Fruit fly (Drosophila melanogaster) whole organism, embryonic: Measurements from ENCODE around the gene Kr-h2.

Experiments used
- Abd-B ChIP-seq: fragments of 200-800 bp; sonication (Bioruptor generic); optimal IDR thresholded peaks from 2 replicates; lab custom pipeline; 2018; ENCODE audit warnings: missing biosample characterization, mild to moderate bottlenecking, missing genetic modification characterization, moderate library complexity
- Atf3 ChIP-seq: fragments of 200-800 bp; sonication (Bioruptor generic); optimal IDR thresholded peaks from 3 replicates; lab custom pipeline; 2016; ENCODE audit warnings: missing biosample characterization, missing genetic modification characterization
- CG10366 ChIP-seq: fragments of 200-800 bp; sonication (Bioruptor generic); IDR thresholded peaks from 2 replicates; pipeline ENCODE4 v1.3.6; 2022; ENCODE audit warnings: missing biosample characterization, missing genetic modification characterization
- CG11085 ChIP-seq: fragments of 200-800 bp; sonication (Bioruptor generic); IDR thresholded peaks from 2 replicates; pipeline ENCODE4 v1.3.6; 2022; ENCODE audit warnings: missing biosample characterization, missing genetic modification characterization
- CG12391 ChIP-seq: fragments of 200-800 bp; sonication (Bioruptor generic); optimal IDR thresholded peaks from 3 replicates; lab custom pipeline; 2018; ENCODE audit warnings: missing biosample characterization, mild to moderate bottlenecking, missing genetic modification characterization, moderate library complexity
- CG12659 ChIP-seq: fragments of 200-800 bp; sonication (Bioruptor generic); optimal IDR thresholded peaks from 3 replicates; lab custom pipeline; 2017; ENCODE audit warnings: mild to moderate bottlenecking, missing biosample characterization, missing genetic modification reagents, missing genetic modification characterization
- CG13894 ChIP-seq: fragments of 200-800 bp; sonication (Bioruptor generic); optimal IDR thresholded peaks from 3 replicates; lab custom pipeline; 2018; ENCODE audit warnings: missing biosample characterization, mild to moderate bottlenecking, missing genetic modification characterization, moderate library complexity
- CG15601 ChIP-seq: fragments of 200-800 bp; sonication (Bioruptor generic); optimal IDR thresholded peaks from 3 replicates; lab custom pipeline; 2019; ENCODE audit warnings: missing biosample characterization, mild to moderate bottlenecking, missing genetic modification characterization, moderate library complexity
- CG1602 ChIP-seq: fragments of 200-800 bp; sonication (Bioruptor generic); optimal IDR thresholded peaks from 3 replicates; lab custom pipeline; 2016; ENCODE audit warnings: missing biosample characterization, missing genetic modification characterization
- CG1603 ChIP-seq: fragments of 200-800 bp; sonication (Bioruptor generic); optimal IDR thresholded peaks from 2 replicates; lab custom pipeline; 2019; ENCODE audit warnings: missing biosample characterization, mild to moderate bottlenecking, missing genetic modification characterization, moderate library complexity
- CG17186 ChIP-seq: fragments of 200-800 bp; sonication (Bioruptor generic); optimal IDR thresholded peaks from 3 replicates; lab custom pipeline; 2017; ENCODE audit warnings: missing biosample characterization, missing genetic modification reagents, missing genetic modification characterization
- CG18011 ChIP-seq: fragments of 200-800 bp; sonication (Bioruptor generic); optimal IDR thresholded peaks from 2 replicates; lab custom pipeline; 2017; ENCODE audit warnings: missing biosample characterization, missing genetic modification characterization, mild to moderate bottlenecking, moderate library complexity, missing genotype
- CG31224 ChIP-seq: fragments of 200-800 bp; sonication (Bioruptor generic); IDR thresholded peaks from 2 replicates; pipeline ENCODE4 v1.3.6; 2022; ENCODE audit warnings: missing biosample characterization, missing genetic modification characterization
- CG32767 ChIP-seq: fragments of 200-800 bp; sonication (Bioruptor generic); IDR thresholded peaks from 2 replicates; pipeline ENCODE4 v1.3.6; 2022; ENCODE audit warnings: missing biosample characterization, missing genetic modification characterization
- CG34224 ChIP-seq: fragments of 200-800 bp; sonication (Bioruptor generic); IDR thresholded peaks from 3 replicates; pipeline ENCODE4 v1.3.6; 2022; ENCODE audit warnings: missing biosample characterization, missing genetic modification characterization; ENCODE audit not compliant: partially characterized antibody
- CG4360 ChIP-seq: fragments of 200-800 bp; sonication (Bioruptor generic); IDR thresholded peaks from 2 replicates; pipeline ENCODE4 v1.3.6; 2022; ENCODE audit warnings: missing biosample characterization, missing genetic modification characterization
- CG4404 ChIP-seq: fragments of 200-800 bp; sonication (Bioruptor generic); IDR thresholded peaks from 2 replicates; pipeline ENCODE4 v1.3.6; 2022; ENCODE audit warnings: missing biosample characterization, missing genetic modification characterization
- CG4424 ChIP-seq: fragments of 200-800 bp; sonication (Bioruptor generic); optimal IDR thresholded peaks from 3 replicates; lab custom pipeline; 2016; ENCODE audit warnings: missing biosample characterization, missing genetic modification characterization
- CG6175 ChIP-seq: fragments of 200-800 bp; sonication (Bioruptor generic); IDR thresholded peaks from 3 replicates; pipeline ENCODE4 v1.3.6; 2022; ENCODE audit warnings: missing biosample characterization, missing genetic modification characterization
- CG8478 ChIP-seq: fragments of >200 bp; optimal IDR thresholded peaks from 2 replicates; lab custom pipeline; 2018
- CG9609 ChIP-seq: fragments of 200-800 bp; sonication (Bioruptor generic); optimal IDR thresholded peaks from 3 replicates; lab custom pipeline; 2016; ENCODE audit warnings: missing biosample characterization, missing genetic modification characterization
- CG9727 ChIP-seq: fragments of 200-800 bp; sonication (Bioruptor generic); optimal IDR thresholded peaks from 3 replicates; lab custom pipeline; 2017; ENCODE audit warnings: missing biosample characterization, mild to moderate bottlenecking, missing genetic modification characterization
- CG9797 ChIP-seq: fragments of 200-800 bp; sonication (Bioruptor generic); optimal IDR thresholded peaks from 3 replicates; lab custom pipeline; 2018; ENCODE audit warnings: missing biosample characterization, mild to moderate bottlenecking, missing genetic modification characterization
- D19A ChIP-seq: fragments of 200-800 bp; optimal IDR thresholded peaks from 3 replicates; lab custom pipeline; 2019; ENCODE audit warnings: missing biosample characterization, mild to moderate bottlenecking, missing genetic modification characterization, moderate library complexity
- Dek ChIP-seq: fragments of 200-800 bp; sonication (Bioruptor generic); optimal IDR thresholded peaks from 3 replicates; lab custom pipeline; 2019; ENCODE audit warnings: missing biosample characterization, mild to moderate bottlenecking, missing genetic modification characterization, moderate library complexity
- Eip74EF ChIP-seq, 2 experiments: fragments of 200-800 bp in 1 of 2; fragments of >200 bp in 1 of 2; sonication (Bioruptor generic) in 1 of 2; optimal IDR thresholded peaks; 2 replicates each; lab custom pipeline; 2017 to 2019; ENCODE audit warnings: missing biosample characterization in 2 of 2, missing genetic modification characterization in 2 of 2, mild to moderate bottlenecking in 1 of 2, moderate library complexity in 1 of 2
- Ets65A ChIP-seq: fragments of 200-800 bp; sonication (Bioruptor generic); peaks from one replicate; lab custom pipeline; 2016; ENCODE audit warnings: missing biosample characterization, missing genetic modification characterization
- Jarid2 ChIP-seq: fragments of 200-800 bp; sonication (Bioruptor generic); optimal IDR thresholded peaks from 3 replicates; lab custom pipeline; 2017; ENCODE audit warnings: mild to moderate bottlenecking, missing biosample characterization, missing genetic modification reagents, missing genetic modification characterization
- MBD-R2 ChIP-seq: fragments of 200-800 bp; sonication (Bioruptor generic); IDR thresholded peaks from 2 replicates; pipeline ENCODE4 v1.3.6; 2022; ENCODE audit warnings: missing biosample characterization, missing genetic modification characterization
- MTF-1 ChIP-seq: fragments of 200-800 bp; sonication (Bioruptor generic); optimal IDR thresholded peaks from 2 replicates; lab custom pipeline; 2018; ENCODE audit warnings: missing biosample characterization, mild to moderate bottlenecking, missing genetic modification characterization, borderline replicate concordance
- Rx ChIP-seq: fragments of 200-800 bp; sonication (Bioruptor generic); IDR thresholded peaks from 2 replicates; pipeline ENCODE4 v1.3.6; 2022; ENCODE audit warnings: missing biosample characterization, missing genetic modification characterization
- Sox102F ChIP-seq: fragments of 200-800 bp; sonication (Bioruptor generic); optimal IDR thresholded peaks from 2 replicates; lab custom pipeline; 2018; ENCODE audit warnings: missing biosample characterization, mild to moderate bottlenecking, missing genetic modification characterization, moderate library complexity
- Stat92E ChIP-seq, 3 experiments: fragments of >200 bp in 2 of 3; fragments of 200-800 bp in 1 of 3; sonication (Bioruptor generic) in 1 of 3; optimal IDR thresholded peaks; 2 replicates each; lab custom pipeline; 2017 to 2019; ENCODE audit warnings: missing biosample characterization in 3 of 3, missing genetic modification characterization in 3 of 3, mild to moderate bottlenecking in 1 of 3, moderate library complexity in 1 of 3
- YL-1 ChIP-seq: fragments of 200-800 bp; sonication (Bioruptor generic); optimal IDR thresholded peaks from 3 replicates; lab custom pipeline; 2017; ENCODE audit warnings: missing biosample characterization, mild to moderate bottlenecking, missing genetic modification characterization
- ase ChIP-seq: fragments of 200-800 bp; sonication (Bioruptor generic); IDR thresholded peaks from 3 replicates; pipeline ENCODE4 v1.3.6; 2022; ENCODE audit warnings: missing biosample characterization, missing genetic modification characterization
- cg ChIP-seq: fragments of 200-800 bp; sonication (Bioruptor generic); optimal IDR thresholded peaks from 3 replicates; lab custom pipeline; 2019; ENCODE audit warnings: missing biosample characterization, mild to moderate bottlenecking, missing genetic modification characterization, moderate library complexity
- crp ChIP-seq, 2 experiments: fragments of 200-800 bp; sonication (Bioruptor generic); optimal IDR thresholded peaks; 2 replicates in 1 of 2; 3 replicates in 1 of 2; lab custom pipeline; 2017; ENCODE audit warnings: missing biosample characterization in 2 of 2, missing genetic modification characterization in 2 of 2, mild to moderate bottlenecking in 1 of 2, moderate library complexity in 1 of 2
- esg ChIP-seq: fragments of 200-800 bp; sonication (Bioruptor generic); conservative IDR thresholded peaks from 2 replicates; pipeline ENCODE4 v1.3.6; 2022; ENCODE audit warnings: missing biosample characterization, missing genetic modification characterization
- fd3F ChIP-seq: fragments of 200-800 bp; sonication (Bioruptor generic); optimal IDR thresholded peaks from 2 replicates; lab custom pipeline; 2018; ENCODE audit warnings: missing biosample characterization, mild to moderate bottlenecking, missing genetic modification characterization, moderate library complexity
- gcm2 ChIP-seq: fragments of 200-800 bp; sonication (Bioruptor generic); optimal IDR thresholded peaks from 2 replicates; lab custom pipeline; 2016; ENCODE audit warnings: missing biosample characterization, missing genetic modification characterization
- insv ChIP-seq, 2 experiments: fragments of 200-800 bp; sonication (Bioruptor generic); optimal IDR thresholded peaks; 3 replicates each; lab custom pipeline; 2016 to 2018; ENCODE audit warnings: missing biosample characterization in 2 of 2, missing genetic modification characterization in 2 of 2
- kah ChIP-seq: fragments of 200-800 bp; sonication (Bioruptor generic); optimal IDR thresholded peaks from 2 replicates; lab custom pipeline; 2018; ENCODE audit warnings: missing biosample characterization, mild to moderate bottlenecking, missing genetic modification characterization
- oc ChIP-seq: fragments of 200-800 bp; sonication (Bioruptor generic); optimal IDR thresholded peaks from 2 replicates; lab custom pipeline; 2018; ENCODE audit warnings: missing biosample characterization, mild to moderate bottlenecking, missing genetic modification characterization, moderate library complexity
- odd ChIP-seq: fragments of 200-800 bp; sonication (Bioruptor generic); optimal IDR thresholded peaks from 2 replicates; lab custom pipeline; 2017; ENCODE audit warnings: missing biosample characterization, mild to moderate bottlenecking, missing genetic modification characterization
- prd ChIP-seq, 3 experiments: fragments of >200 bp in 2 of 3; fragments of 200-800 bp in 1 of 3; sonication (Bioruptor generic) in 1 of 3; optimal IDR thresholded peaks in 2 of 3; IDR thresholded peaks in 1 of 3; 2 replicates in 2 of 3; 3 replicates in 1 of 3; pipeline versions ENCODE4 v1.3.6 to Lab custom; 2017 to 2022; ENCODE audit warnings: missing biosample characterization in 1 of 3, missing genetic modification characterization in 1 of 3
- tna ChIP-seq: fragments of 200-800 bp; sonication (Bioruptor generic); IDR thresholded peaks from 2 replicates; pipeline ENCODE4 v1.3.6; 2022; ENCODE audit warnings: missing biosample characterization, missing genetic modification characterization; ENCODE audit not compliant: partially characterized antibody
- trem ChIP-seq: fragments of 200-800 bp; optimal IDR thresholded peaks from 3 replicates; lab custom pipeline; 2019; ENCODE audit warnings: missing biosample characterization, mild to moderate bottlenecking, missing genetic modification characterization, moderate library complexity
- zfh1 ChIP-seq: fragments of 200-800 bp; sonication (Bioruptor generic); IDR thresholded peaks from 3 replicates; pipeline ENCODE4 v1.3.6; 2022; ENCODE audit warnings: missing biosample characterization, missing genetic modification characterization

Gene Kr-h2

dm6 chr2L:6090786-6091716 lies 20.3 kb downstream of the Kr-h2 start, which contains the start of gene CG45075 (continued):
- TF ChIP-seq CG13894 (peak; percentile 79), Ets65A (GFP tag; lab: Kevin White, UChicago) (no peak), Stat92E (GFP tag; optimal IDR thresholded peaks at IDR 0.05; lab: Kevin White, UChicago) (peak in 1 of 3 experiments; percentile 27), CG8478 (no peak), CG1603 (tag; lab: Kevin White, UChicago) (peak; percentile 2), odd (GFP tag; lab: Kevin White, UChicago) (no peak), CG18011 (GFP tag; lab: Kevin White, UChicago) (no peak), CG9797 (GFP tag; lab: Kevin White, UChicago) (no peak), fd3F (GFP tag; lab: Kevin White, UChicago) (no peak), CG17186 (no peak), Abd-B (no peak), CG32767 (GFP tag; lab: Robert Waterston, UW) (no peak), Dek (tag; lab: Kevin White, UChicago) (no peak), CG4424 (GFP tag; lab: Kevin White, UChicago) (no peak), CG4404 (GFP tag; lab: Robert Waterston, UW) (no peak), CG1602 (GFP tag; lab: Kevin White, UChicago) (no peak), esg (GFP tag; lab: Robert Waterston, UW) (no peak), Rx (GFP tag; lab: Robert Waterston, UW) (no peak), CG4360 (no peak), Jarid2 (GFP tag; lab: Kevin White, UChicago) (peak; percentile 79), zfh1 (GFP tag; lab: Robert Waterston, UW) (no peak), Eip74EF (GFP tag; optimal IDR thresholded peaks at IDR 0.05; lab: Kevin White, UChicago) (no peak), insv (GFP tag; optimal IDR thresholded peaks at IDR 0.05; lab: Kevin White, UChicago) (peak in 1 of 2 experiments; percentile 93), Sox102F (GFP tag; lab: Kevin White, UChicago) (no peak), CG34224 (GFP tag; lab: Robert Waterston, UW) (no peak), CG15601 (peak; percentile 30), prd (optimal IDR thresholded peaks at IDR 0.05; lab: Kevin White, UChicago) (no peak), prd (GFP tag; IDR thresholded peaks at IDR 0.05; lab: Robert Waterston, UW) (no peak), YL-1 (no peak), Atf3 (no peak), ase (no peak), MTF-1 (GFP tag; lab: Kevin White, UChicago) (no peak), D19A (no peak), cg (GFP tag; lab: Kevin White, UChicago) (peak; percentile 76), tna (no peak), CG9609 (no peak), gcm2 (no peak), CG11085 (GFP tag; lab: Robert Waterston, UW) (no peak), CG9727 (GFP tag; lab: Kevin White, UChicago) (no peak), crp (GFP tag; optimal IDR thresholded peaks at IDR 0.05; lab: Kevin White, UChicago) (no peak), MBD-R2 (GFP tag; lab: Robert Waterston, UW) (no peak), CG12659 (GFP tag; lab: Kevin White, UChicago) (no peak), CG31224 (GFP tag; lab: Robert Waterston, UW) (no peak), kah (GFP tag; lab: Kevin White, UChicago) (no peak), oc (tag; lab: Kevin White, UChicago) (no peak), CG10366 (GFP tag; lab: Robert Waterston, UW) (no peak), CG6175 (GFP tag; lab: Robert Waterston, UW) (no peak), CG12391 (tag; lab: Kevin White, UChicago) (no peak), trem (tag; lab: Kevin White, UChicago) (no peak)
